Worm (Caenorhabditis elegans) whole organism, mixed stage, embryonic: ENCODE results near the gene rbm-22.

Experiments
- bed-3 ChIP-seq: fragments of 200-800 bp; sonication (Bioruptor generic); optimal IDR thresholded peaks from 3 replicates; lab custom pipeline; 2018; ENCODE audit warnings: mild to moderate bottlenecking, missing genetic modification characterization, moderate library complexity, missing compliant biosample characterization
- ces-1 ChIP-seq: fragments of 150-350 bp; optimal IDR thresholded peaks from 2 replicates; lab custom pipeline; 2014; ENCODE audit warnings: missing biosample characterization, missing genetic modification reagents, missing genetic modification characterization
- elt-3 ChIP-seq: fragments of 150-350 bp; optimal IDR thresholded peaks from 2 replicates; lab custom pipeline; 2014; ENCODE audit warnings: missing biosample characterization, missing genetic modification characterization
- ham-2 ChIP-seq: fragments of 200-800 bp; sonication (Bioruptor generic); optimal IDR thresholded peaks from 2 replicates; lab custom pipeline; 2018; ENCODE audit warnings: mild to moderate bottlenecking, missing genetic modification characterization, missing compliant biosample characterization
- lsy-2 ChIP-seq: fragments of 150-350 bp; optimal IDR thresholded peaks from 2 replicates; lab custom pipeline; 2014; ENCODE audit warnings: missing biosample characterization, missing genetic modification characterization
- mab-5 ChIP-seq: fragments of 150-350 bp; optimal IDR thresholded peaks from 2 replicates; lab custom pipeline; 2014; ENCODE audit warnings: missing biosample characterization, missing genetic modification characterization
- mep-1 ChIP-seq: fragments of 150-350 bp; optimal IDR thresholded peaks from 2 replicates; lab custom pipeline; 2017; ENCODE audit warnings: missing biosample characterization, missing genetic modification reagents, missing genetic modification characterization, inconsistent platforms
- nhr-237 ChIP-seq: fragments of 150-350 bp; optimal IDR thresholded peaks from 2 replicates; lab custom pipeline; 2014; ENCODE audit warnings: missing biosample characterization, missing genetic modification characterization
- nhr-28 ChIP-seq: fragments of 150-350 bp; optimal IDR thresholded peaks from 2 replicates; lab custom pipeline; 2014; ENCODE audit warnings: missing biosample characterization, missing genetic modification characterization
- snpc-4 ChIP-seq: fragments of 150-350 bp; optimal IDR thresholded peaks from 2 replicates; lab custom pipeline; 2014; ENCODE audit warnings: missing biosample characterization, missing genetic modification characterization
- unc-120 ChIP-seq: sonication (generic microtip); optimal IDR thresholded peaks from 2 replicates; lab custom pipeline; 2017; ENCODE audit warnings: missing genetic modification characterization, missing compliant biosample characterization; ENCODE audit not compliant: poor library complexity, severe bottlenecking
- unc-39 ChIP-seq: fragments of 150-350 bp; optimal IDR thresholded peaks from 2 replicates; lab custom pipeline; 2014; ENCODE audit warnings: missing biosample characterization, missing genetic modification characterization
- unc-62 ChIP-seq: fragments of 150-350 bp; optimal IDR thresholded peaks from 2 replicates; lab custom pipeline; 2014; ENCODE audit warnings: missing biosample characterization, missing genetic modification reagents, missing genetic modification characterization
- zip-8 ChIP-seq: fragments of 150-350 bp; optimal IDR thresholded peaks from 2 replicates; lab custom pipeline; 2014; ENCODE audit warnings: missing biosample characterization, missing genetic modification characterization

DNA sequence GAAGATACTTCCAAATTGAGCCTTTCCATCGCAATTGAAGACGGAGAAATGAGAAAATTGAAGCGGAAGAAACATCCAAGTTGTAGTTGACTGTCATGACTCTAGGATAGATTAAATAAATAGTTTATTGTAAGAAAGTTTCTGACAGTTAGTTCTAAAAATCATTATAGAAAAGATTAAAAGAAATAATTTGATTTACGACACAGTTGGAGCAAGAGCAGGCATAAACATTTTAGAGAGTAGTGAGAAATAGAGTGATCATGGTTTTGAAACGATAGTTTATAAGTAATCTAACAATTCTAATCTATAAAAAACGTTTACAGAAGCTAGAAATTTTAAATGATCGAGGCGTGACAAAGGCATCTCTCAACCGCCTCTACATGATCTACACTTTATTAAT, 29.1 kb upstream of the rbm-22 start, which contains the start of gene best-15:
- TF ChIP-seq nhr-237 (no peak), unc-62 (GFP tag; lab: Kevin White, UChicago) (no peak), mep-1 (tag; lab: Kevin White, UChicago) (no peak), lsy-2 (no peak), nhr-28 (no peak), snpc-4 (no peak), unc-39 (no peak), elt-3 (tag; lab: Kevin White, UChicago) (no peak), unc-120 (tag; lab: Kevin White, UChicago) (no peak), bed-3 (GFP tag; lab: Kevin White, UChicago) (no peak), ham-2 (GFP tag; lab: Kevin White, UChicago) (no peak), ces-1 (GFP tag; lab: Kevin White, UChicago) (no peak), mab-5 (no peak), zip-8 (tag; lab: Kevin White, UChicago) (no peak)
